Worm (Caenorhabditis elegans): Measurements from ENCODE around the gene T14B4.9.
"Not testable (repeated sequence)": the region's sequence is repeated elsewhere in the genome, so short reads cannot be mapped to it uniquely, and the experiment has no call there.

Gene T14B4.9

DNA sequence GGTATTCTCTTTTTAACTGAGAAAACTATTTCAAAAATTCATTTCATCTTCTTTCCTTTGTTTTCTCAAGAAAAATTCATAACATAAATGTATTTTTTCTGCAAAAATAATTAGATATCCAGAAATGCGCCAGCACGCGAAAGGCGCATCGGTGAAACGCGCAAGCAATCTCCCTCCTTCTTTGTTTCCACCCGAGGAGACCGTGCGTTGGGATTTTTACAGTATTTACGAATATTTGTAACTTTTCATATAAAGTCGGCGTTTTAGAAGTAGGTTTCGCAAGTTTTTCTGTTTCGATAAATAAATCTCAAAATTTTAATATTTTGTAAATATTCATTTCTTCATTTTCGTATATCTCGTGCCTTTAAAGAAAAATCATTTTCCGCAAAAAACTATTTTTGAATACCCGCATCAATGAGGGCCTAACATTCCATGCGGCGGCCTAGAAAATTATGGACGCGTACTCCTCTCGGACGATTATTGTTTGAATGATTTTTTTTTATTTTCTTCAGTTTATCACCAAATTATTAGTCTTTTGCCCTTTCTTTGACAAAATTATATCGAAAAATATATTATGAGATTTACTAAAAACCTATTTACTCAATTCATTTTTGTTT, 42.9 kb upstream of the T14B4.9 start, which contains the start of gene ssup-72:
Gene ssup-72, plus strand, starts transcription at position 181 of the 617 bp plus-strand sequence.
- TF ChIP-seq ces-1 (GFP tag; optimal IDR thresholded peaks at IDR 0.05) (peak; percentile 44), sptf-1 (tag; optimal IDR thresholded peaks at IDR 0.05) (peak; percentile 9), snpc-4 (tag; optimal IDR thresholded peaks at IDR 0.05) (no peak)

ce11 chrII:6775076-6775475, 41.5 kb upstream of the T14B4.9 start, which contains the start of gene agr-1:
Gene agr-1 (minus strand): TSS chrII:6775176.
- not testable (repeated sequence) for TF ChIP-seq nhr-12 (tag; optimal IDR thresholded peaks at IDR 0.05); bed-3 (GFP tag; optimal IDR thresholded peaks at IDR 0.05); cnd-1 (tag; optimal IDR thresholded peaks at IDR 0.05)

ce11 chrII:6772482-6772881, 38.9 kb upstream of the T14B4.9 start:
- TF ChIP-seq snpc-4 (tag; optimal IDR thresholded peaks at IDR 0.05) (no peak), ces-1 (GFP tag; optimal IDR thresholded peaks at IDR 0.05) (peak; percentile 73)

DNA sequence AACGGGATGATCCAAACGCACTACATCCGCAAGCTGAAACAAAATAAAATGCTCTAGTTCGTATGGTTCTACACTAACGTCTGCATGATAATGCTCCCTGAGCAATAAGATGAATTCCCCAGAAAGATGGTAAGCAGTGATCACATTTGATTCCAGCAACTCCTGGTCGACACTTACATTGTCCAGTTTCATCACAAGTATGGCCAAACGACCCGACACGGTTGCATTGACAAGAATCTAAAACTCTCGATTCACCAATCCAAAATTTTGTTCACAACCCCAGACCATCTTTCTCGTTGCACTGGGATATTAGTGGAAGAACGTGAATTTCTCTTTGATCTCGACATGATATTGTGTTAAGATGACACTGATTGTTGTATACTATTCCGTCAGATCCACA, 36.4 kb upstream of the T14B4.9 start:
- TF ChIP-seq ceh-83 (GFP tag; optimal IDR thresholded peaks at IDR 0.05), result no peak
- TF ChIP-seq elt-3 (tag; optimal IDR thresholded peaks at IDR 0.05), result no peak
- TF ChIP-seq drap-1 (GFP tag; optimal IDR thresholded peaks at IDR 0.05), result no peak
- no peak for TF ChIP-seq tbx-8 (GFP tag; optimal IDR thresholded peaks at IDR 0.05)
- no peak for TF ChIP-seq nhr-237 (tag; optimal IDR thresholded peaks at IDR 0.05)
- no peak for TF ChIP-seq zip-8 (tag; optimal IDR thresholded peaks at IDR 0.05)
- TF ChIP-seq nhr-28 (tag; optimal IDR thresholded peaks at IDR 0.05), result no peak
- no peak for TF ChIP-seq cnd-1 (tag; optimal IDR thresholded peaks at IDR 0.05)
- TF ChIP-seq ceh-43 (GFP tag; optimal IDR thresholded peaks at IDR 0.05), result no peak
- no peak for TF ChIP-seq sptf-1 (tag; optimal IDR thresholded peaks at IDR 0.05)
- no peak for TF ChIP-seq lin-13 (tag; optimal IDR thresholded peaks at IDR 0.05)

DNA sequence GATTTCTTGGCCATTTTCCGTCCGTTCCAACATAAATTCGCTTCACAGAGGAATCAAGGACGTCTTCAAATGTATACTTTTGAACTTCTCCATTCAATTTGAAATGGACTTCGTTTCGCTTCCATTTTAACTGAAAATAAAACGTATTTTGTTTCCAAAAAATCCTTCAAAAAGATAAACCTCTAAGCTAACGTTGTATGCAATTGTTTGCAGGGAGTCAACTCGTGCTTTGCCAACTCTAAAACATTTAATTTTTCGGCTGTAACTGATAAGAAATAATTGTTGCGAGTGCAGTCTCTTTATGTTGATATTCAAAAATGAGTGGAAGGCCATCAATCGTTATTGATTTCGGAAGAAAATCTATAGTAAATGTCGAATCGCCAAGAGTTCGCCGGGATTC, 34.4 kb upstream of the T14B4.9 start, which contains the start of gene F41G3.18:
Gene F41G3.18, plus strand, starts transcription at position 301 of the 400 bp plus-strand sequence.
- TF ChIP-seq hlh-1 (tag; optimal IDR thresholded peaks at IDR 0.05), result no peak
- no peak for TF ChIP-seq pha-4 (tag; optimal IDR thresholded peaks at IDR 0.05)
- TF ChIP-seq M03D4.4 (tag; optimal IDR thresholded peaks at IDR 0.05), result no peak
- no peak for TF ChIP-seq cnd-1 (tag; optimal IDR thresholded peaks at IDR 0.05)

ce11 chrII:6764734-6765133, 31.1 kb upstream of the T14B4.9 start, which contains the start of gene nlp-50:
Gene nlp-50 (plus strand): TSS chrII:6765034.
- TF ChIP-seq unc-39 (tag; optimal IDR thresholded peaks at IDR 0.05) (no peak), drap-1 (GFP tag; optimal IDR thresholded peaks at IDR 0.05) (no peak), zip-8 (tag; optimal IDR thresholded peaks at IDR 0.05) (no peak), mls-2 (tag; optimal IDR thresholded peaks at IDR 0.05) (no peak), nhr-2 (tag; optimal IDR thresholded peaks at IDR 0.05) (no peak), lsy-2 (tag; optimal IDR thresholded peaks at IDR 0.05) (no peak), snpc-4 (tag; optimal IDR thresholded peaks at IDR 0.05) (no peak), ceh-83 (GFP tag; optimal IDR thresholded peaks at IDR 0.05) (no peak), sptf-1 (tag; optimal IDR thresholded peaks at IDR 0.05) (no peak), elt-3 (tag; optimal IDR thresholded peaks at IDR 0.05) (no peak), bed-3 (GFP tag; optimal IDR thresholded peaks at IDR 0.05) (no peak), ztf-11 (tag; optimal IDR thresholded peaks at IDR 0.05) (no peak)

ce11 chrII:6756232-6756631, 22.6 kb upstream of the T14B4.9 start, which contains the start of gene F41G3.3:
Gene F41G3.3 (plus strand): TSS chrII:6756532.
- TF ChIP-seq mab-5 (tag; optimal IDR thresholded peaks at IDR 0.05) (no peak), flh-1 (GFP tag; optimal IDR thresholded peaks at IDR 0.05) (no peak), lsy-2 (tag; optimal IDR thresholded peaks at IDR 0.05) (no peak), ztf-11 (tag; optimal IDR thresholded peaks at IDR 0.05) (no peak), nhr-2 (tag; optimal IDR thresholded peaks at IDR 0.05) (no peak), lin-13 (tag; optimal IDR thresholded peaks at IDR 0.05) (no peak), bed-3 (GFP tag; optimal IDR thresholded peaks at IDR 0.05) (no peak), unc-120 (tag; optimal IDR thresholded peaks at IDR 0.05; ENCODE audit: poor library complexity, severe bottlenecking) (no peak), zip-8 (tag; optimal IDR thresholded peaks at IDR 0.05) (no peak), sem-2 (GFP tag; optimal IDR thresholded peaks at IDR 0.05) (no peak), M03D4.4 (tag; optimal IDR thresholded peaks at IDR 0.05) (no peak), lin-32 (GFP tag; optimal IDR thresholded peaks at IDR 0.05) (no peak), tbx-8 (GFP tag; optimal IDR thresholded peaks at IDR 0.05) (no peak), ham-2 (GFP tag; optimal IDR thresholded peaks at IDR 0.05) (no peak)

Measured in whole organism, mixed stage, embryonic.